Worm (Caenorhabditis elegans) whole organism, L1 larva: ENCODE results near the gene nep-12.

ENCODE experiments used
- C34B4.2 ChIP-seq: sonication (generic microtip); optimal IDR thresholded peaks from 2 replicates; lab custom pipeline; 2017; ENCODE audit warnings: mild to moderate bottlenecking, missing genetic modification characterization, missing compliant biosample characterization
- Y116A8C.19 ChIP-seq: sonication (generic microtip); optimal IDR thresholded peaks from 2 replicates; lab custom pipeline; 2016; ENCODE audit warnings: missing compliant biosample characterization, missing genetic modification characterization, borderline replicate concordance
- ama-1 ChIP-seq: fragments of 150-350 bp; optimal IDR thresholded peaks from 2 replicates; lab custom pipeline; 2014
- blmp-1 ChIP-seq: fragments of 150-350 bp; optimal IDR thresholded peaks from 2 replicates; lab custom pipeline; 2014; ENCODE audit warnings: missing biosample characterization, missing genetic modification characterization
- ceh-63 ChIP-seq: fragments of 200-800 bp; sonication (Bioruptor generic); optimal IDR thresholded peaks from 2 replicates; lab custom pipeline; 2018; ENCODE audit warnings: mild to moderate bottlenecking, missing genetic modification characterization, missing compliant biosample characterization
- ceh-82 ChIP-seq, 3 experiments: fragments of 150-350 bp in 1 of 3; sonication (generic microtip) in 2 of 3; optimal IDR thresholded peaks; 2 replicates each; lab custom pipeline; 2014 to 2017; ENCODE audit warnings: missing biosample characterization in 3 of 3, missing genetic modification characterization in 3 of 3
- ceh-88 ChIP-seq: fragments of 200-800 bp; sonication (Bioruptor generic); IDR thresholded peaks from 2 replicates; pipeline ENCODE4 v1.3.6; 2022; ENCODE audit warnings: missing genetic modification characterization, missing compliant biosample characterization
- ceh-90 ChIP-seq: sonication (generic microtip); optimal IDR thresholded peaks from 2 replicates; lab custom pipeline; 2016; ENCODE audit warnings: missing genetic modification characterization, missing compliant biosample characterization
- efl-1 ChIP-seq, 4 experiments: fragments of 150-350 bp; optimal IDR thresholded peaks in 3 of 4; peaks in 1 of 4; 1 replicate in 1 of 4; 2 replicates in 3 of 4; lab custom pipeline; 2014; ENCODE audit warnings: missing biosample characterization in 2 of 4, missing genetic modification characterization in 2 of 4, missing genetic modification reagents in 2 of 4
- egl-13 ChIP-seq: sonication (generic microtip); optimal IDR thresholded peaks from 2 replicates; lab custom pipeline; 2016; ENCODE audit warnings: missing genotype, missing genetic modification reagents, missing genetic modification characterization, missing compliant biosample characterization
- egl-27 ChIP-seq, 2 experiments: fragments of 150-350 bp in 1 of 2; sonication (generic microtip); optimal IDR thresholded peaks; 3 replicates each; lab custom pipeline; 2017 to 2018; ENCODE audit warnings: missing biosample characterization in 2 of 2, missing genetic modification characterization in 2 of 2, missing genetic modification reagents in 2 of 2
- elt-2 ChIP-seq: sonication (generic microtip); optimal IDR thresholded peaks from 2 replicates; lab custom pipeline; 2016; ENCODE audit warnings: missing genetic modification characterization, mild to moderate bottlenecking, inconsistent platforms, missing compliant biosample characterization, missing genetic modification reagents
- elt-3 ChIP-seq, 6 experiments: fragments of 150-350 bp in 1 of 6; sonication (generic microtip); optimal IDR thresholded peaks; 2 replicates each; lab custom pipeline; 2017 to 2018; ENCODE audit warnings: missing biosample characterization in 6 of 6, missing genetic modification characterization in 6 of 6, inconsistent platforms in 1 of 6
- ets-5 ChIP-seq: fragments of 200-800 bp; sonication (Bioruptor generic); IDR thresholded peaks from 2 replicates; pipeline ENCODE4 v1.3.6; 2022; ENCODE audit warnings: missing genetic modification characterization, missing compliant biosample characterization
- fkh-8 ChIP-seq: sonication (generic microtip); optimal IDR thresholded peaks from 2 replicates; lab custom pipeline; 2016; ENCODE audit warnings: mild to moderate bottlenecking, missing genetic modification characterization, missing compliant biosample characterization
- grh-1 ChIP-seq: fragments of 200-800 bp; sonication (Bioruptor generic); IDR thresholded peaks from 2 replicates; pipeline ENCODE4 v1.3.6; 2022; ENCODE audit warnings: missing genetic modification reagents, missing genetic modification characterization, missing compliant biosample characterization
- hlh-4 ChIP-seq: sonication (generic microtip); optimal IDR thresholded peaks from 2 replicates; lab custom pipeline; 2016; ENCODE audit warnings: mild to moderate bottlenecking, missing genetic modification characterization, missing compliant biosample characterization
- lin-13 ChIP-seq: fragments of 150-350 bp; optimal IDR thresholded peaks from 2 replicates; lab custom pipeline; 2014; ENCODE audit warnings: missing biosample characterization, missing genetic modification reagents, missing genetic modification characterization
- lin-14 ChIP-seq: fragments of 200-800 bp; sonication (Bioruptor generic); optimal IDR thresholded peaks from 2 replicates; lab custom pipeline; 2018; ENCODE audit warnings: mild to moderate bottlenecking, missing genetic modification characterization, moderate library complexity, missing compliant biosample characterization
- lin-35 ChIP-seq, 2 experiments: fragments of 150-350 bp; optimal IDR thresholded peaks; 2 replicates each; lab custom pipeline; 2014; ENCODE audit warnings: missing biosample characterization in 2 of 2, missing genetic modification characterization in 2 of 2, missing genetic modification reagents in 2 of 2
- lsy-2 ChIP-seq, 2 experiments: fragments of 150-350 bp; optimal IDR thresholded peaks; 2 replicates each; lab custom pipeline; 2014; ENCODE audit warnings: missing biosample characterization in 2 of 2, missing genetic modification characterization in 2 of 2
- mab-9 ChIP-seq: fragments of 200-800 bp; sonication (Bioruptor generic); IDR thresholded peaks from 2 replicates; pipeline ENCODE4 v1.3.6; 2022; ENCODE audit warnings: missing genetic modification reagents, missing genetic modification characterization, missing compliant biosample characterization
- mep-1 ChIP-seq: fragments of 150-350 bp; optimal IDR thresholded peaks from 2 replicates; lab custom pipeline; 2014; ENCODE audit warnings: missing biosample characterization, missing genetic modification characterization
- nhr-71 ChIP-seq: sonication (generic microtip); optimal IDR thresholded peaks from 2 replicates; lab custom pipeline; 2016; ENCODE audit warnings: mild to moderate bottlenecking, missing genetic modification characterization, moderate library complexity, missing compliant biosample characterization
- nhr-77 ChIP-seq: fragments of 150-350 bp; optimal IDR thresholded peaks from 2 replicates; lab custom pipeline; 2014; ENCODE audit warnings: missing biosample characterization, missing genetic modification characterization
- nhr-84 ChIP-seq: sonication (generic microtip); optimal IDR thresholded peaks from 2 replicates; lab custom pipeline; 2017; ENCODE audit warnings: missing biosample characterization, missing genetic modification characterization
- nhr-85 ChIP-seq: sonication (generic microtip); peaks from one replicate; lab custom pipeline; 2016; ENCODE audit warnings: missing genetic modification characterization, inconsistent platforms, missing compliant biosample characterization
- pag-3 ChIP-seq: sonication (generic microtip); optimal IDR thresholded peaks from 2 replicates; lab custom pipeline; 2017; ENCODE audit warnings: missing genetic modification characterization, mild to moderate bottlenecking, missing compliant biosample characterization, antibody characterized with exemption, borderline replicate concordance; ENCODE audit not compliant: insufficient read depth
- pqm-1 ChIP-seq: sonication (generic microtip); optimal IDR thresholded peaks from 3 replicates; lab custom pipeline; 2017; ENCODE audit warnings: missing biosample characterization, missing genetic modification characterization
- rnt-1 ChIP-seq: sonication (generic microtip); optimal IDR thresholded peaks from 2 replicates; lab custom pipeline; 2016; ENCODE audit warnings: mild to moderate bottlenecking, missing genetic modification characterization, moderate library complexity, missing compliant biosample characterization
- snu-23 ChIP-seq: sonication (generic microtip); optimal IDR thresholded peaks from 2 replicates; lab custom pipeline; 2016; ENCODE audit warnings: missing genetic modification characterization, missing compliant biosample characterization
- sox-4 ChIP-seq: sonication (generic microtip); optimal IDR thresholded peaks from 2 replicates; lab custom pipeline; 2016; ENCODE audit warnings: missing genetic modification characterization, missing compliant biosample characterization
- swsn-7 ChIP-seq: sonication (generic microtip); optimal IDR thresholded peaks from 2 replicates; lab custom pipeline; 2016; ENCODE audit warnings: missing genetic modification characterization, missing compliant biosample characterization
- tlp-1 ChIP-seq: fragments of 150-350 bp; optimal IDR thresholded peaks from 2 replicates; lab custom pipeline; 2014; ENCODE audit warnings: missing biosample characterization, missing genetic modification characterization
- unc-30 ChIP-seq: sonication (generic microtip); optimal IDR thresholded peaks from 2 replicates; lab custom pipeline; 2017; ENCODE audit warnings: missing biosample characterization, missing genetic modification characterization
- unc-62 ChIP-seq: fragments of 150-350 bp; optimal IDR thresholded peaks from 2 replicates; lab custom pipeline; 2014; ENCODE audit warnings: missing biosample characterization, missing genetic modification reagents, missing genetic modification characterization
- unc-98 ChIP-seq: fragments of 200-800 bp; sonication (Bioruptor generic); IDR thresholded peaks from 2 replicates; pipeline ENCODE4 v1.3.6; 2022; ENCODE audit warnings: missing genetic modification characterization, missing compliant biosample characterization
- ztf-11 ChIP-seq, 2 experiments: sonication (generic microtip); optimal IDR thresholded peaks; 2 replicates each; lab custom pipeline; 2016 to 2017; ENCODE audit warnings: missing genetic modification characterization in 2 of 2, missing biosample characterization in 1 of 2, missing compliant biosample characterization in 1 of 2

The nep-12 gene

DNA sequence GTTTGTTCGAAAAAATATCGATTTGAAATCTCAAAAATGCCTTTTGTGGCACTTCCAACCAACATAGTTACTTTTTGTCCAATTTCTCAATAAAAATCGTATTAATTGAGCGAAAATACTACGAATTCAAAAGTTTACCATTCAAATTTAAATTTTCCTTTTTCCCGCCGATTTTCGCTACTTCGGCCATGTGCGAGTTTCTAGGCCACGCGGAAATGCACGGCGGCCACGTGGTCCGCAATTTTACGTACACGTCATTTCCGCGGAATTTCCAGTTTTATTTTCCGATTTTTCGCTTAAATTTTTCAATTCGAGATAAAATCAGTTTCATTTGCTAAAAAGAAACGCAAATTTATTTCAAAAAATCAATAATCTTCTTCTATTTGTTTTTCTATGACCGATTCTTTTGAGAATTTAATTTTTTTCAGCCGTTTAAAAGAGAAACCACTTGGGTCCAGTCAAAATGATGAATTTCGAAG, 44.3 kb downstream of the nep-12 start, which contains the start of gene eas-1 (continued):
- TF ChIP-seq ceh-82 (tag; optimal IDR thresholded peaks at IDR 0.05; lab: Kevin White, UChicago) (peak; percentile 62 to 79 (median 78)), nhr-71 (tag; lab: Kevin White, UChicago) (peak; percentile 91), elt-2 (tag; lab: Kevin White, UChicago) (peak; percentile 91), unc-30 (tag; lab: Kevin White, UChicago) (no peak), swsn-7 (tag; lab: Kevin White, UChicago) (peak; percentile 79)

DNA sequence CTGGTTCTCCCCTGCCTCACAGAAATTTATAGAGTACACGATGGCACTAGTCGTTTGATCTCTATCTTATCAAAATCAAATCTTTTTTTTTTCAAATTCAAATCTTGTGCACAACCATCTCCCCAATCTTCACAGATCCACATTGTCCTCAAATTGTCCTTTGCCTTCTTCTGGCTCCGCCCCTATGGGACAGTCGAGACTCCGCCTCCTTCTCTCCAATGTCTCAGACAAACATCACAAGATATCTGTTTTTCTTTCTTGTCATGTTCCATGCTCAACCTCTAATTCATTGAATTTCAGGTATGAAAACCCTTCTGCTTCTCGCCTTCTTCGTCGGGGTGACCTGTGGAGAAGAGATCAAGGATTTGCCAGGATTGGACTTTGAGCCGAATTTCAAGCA, 47.0 kb downstream of the nep-12 start, which contains the start of gene ctsa-1.1:
Gene ctsa-1.1, plus strand, starts transcription at position 301 of the 400 bp plus-strand sequence.
- peak; percentile 8 for TF ChIP-seq rnt-1
- no peak for TF ChIP-seq mep-1 (tag; lab: Kevin White, UChicago)
- no peak for TF ChIP-seq lin-35 (GFP tag; optimal IDR thresholded peaks at IDR 0.05; lab: Kevin White, UChicago)

DNA sequence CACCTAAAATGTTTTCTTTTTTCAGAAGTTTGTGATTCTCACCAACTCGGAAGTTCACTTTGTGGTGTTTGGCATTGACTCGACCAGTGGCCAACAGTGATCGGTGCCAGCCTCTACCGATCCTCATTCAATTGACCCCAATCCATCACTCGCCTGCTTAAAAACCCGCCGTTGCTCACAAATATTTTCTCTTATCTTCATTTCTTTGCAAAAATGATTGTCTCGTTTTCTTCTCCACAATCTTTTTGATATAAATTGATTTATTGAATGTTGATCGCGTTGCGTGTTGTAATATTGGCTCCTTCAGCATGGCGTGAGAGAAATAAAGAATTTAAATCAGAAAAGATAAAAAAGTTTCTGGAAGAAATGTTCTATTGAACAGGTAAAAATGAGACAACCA, 47.8 kb downstream of the nep-12 start:
- TF ChIP-seq Y116A8C.19 = no peak
- no peak for TF ChIP-seq ets-5 (GFP tag; lab: Robert Waterston, UW)
- no peak for TF ChIP-seq sox-4 (tag; lab: Kevin White, UChicago)
- peak; percentile 19 to 20 for TF ChIP-seq lsy-2 (tag; optimal IDR thresholded peaks at IDR 0.05; lab: Kevin White, UChicago)
- TF ChIP-seq unc-98 (GFP tag; lab: Robert Waterston, UW) = no peak
- TF ChIP-seq ama-1 (lab: Kevin White, UChicago) = no peak
- TF ChIP-seq pag-3 (tag; lab: Kevin White, UChicago) = peak; percentile 58
- TF ChIP-seq pqm-1 (tag; lab: Kevin White, UChicago) = no peak
- TF ChIP-seq lin-14 (GFP tag; lab: Kevin White, UChicago) = peak; percentile 60
- TF ChIP-seq hlh-4 = no peak
- TF ChIP-seq mab-9 (GFP tag; lab: Robert Waterston, UW) = no peak
- TF ChIP-seq rnt-1 = peak; percentile 38
- TF ChIP-seq nhr-84 = no peak
- peak; percentile 65 for TF ChIP-seq nhr-71 (tag; lab: Kevin White, UChicago)
- TF ChIP-seq ztf-11 (tag; optimal IDR thresholded peaks at IDR 0.05; lab: Kevin White, UChicago) = no peak
- TF ChIP-seq mep-1 (tag; lab: Kevin White, UChicago) = no peak
- peak in 1 of 2 experiments; percentile 12 for TF ChIP-seq efl-1 (optimal IDR thresholded peaks at IDR 0.05; lab: Kevin White, UChicago)
- TF ChIP-seq efl-1 (GFP tag; optimal IDR thresholded peaks at IDR 0.05 in 1 of 2; lab: Kevin White, UChicago) = peak in 1 of 2 experiments; percentile 82
- TF ChIP-seq snu-23 (GFP tag; lab: Kevin White, UChicago) = peak; percentile 19

DNA sequence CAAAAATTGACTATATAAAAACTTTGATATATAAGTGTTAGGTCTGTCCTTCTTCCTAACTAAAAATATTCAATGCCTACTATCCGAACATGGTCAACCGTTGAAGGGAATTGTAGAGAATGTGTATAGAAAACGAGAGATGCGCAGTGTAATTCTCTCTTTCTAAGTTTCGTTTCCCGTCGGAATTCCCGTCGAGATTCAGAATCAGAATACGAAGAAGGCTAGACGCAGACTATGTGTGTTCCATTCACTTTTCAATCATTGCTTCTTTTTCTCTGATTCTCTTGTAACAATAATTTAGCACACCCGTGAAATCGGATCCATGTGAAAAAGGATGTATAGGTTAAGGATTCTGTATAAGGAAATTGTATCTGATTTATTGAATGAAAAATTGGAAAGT, 49.9 kb downstream of the nep-12 start:
- TF ChIP-seq fkh-8 (tag; lab: Kevin White, UChicago) (no peak), C34B4.2 (tag; lab: Kevin White, UChicago) (no peak), lin-35 (GFP tag; optimal IDR thresholded peaks at IDR 0.05; lab: Kevin White, UChicago) (no peak), ztf-11 (tag; optimal IDR thresholded peaks at IDR 0.05; lab: Kevin White, UChicago) (no peak), tlp-1 (tag; lab: Kevin White, UChicago) (no peak), ceh-90 (no peak), egl-13 (tag; lab: Kevin White, UChicago) (no peak), lin-13 (GFP tag; lab: Kevin White, UChicago) (no peak), ceh-63 (GFP tag; lab: Kevin White, UChicago) (no peak), egl-27 (tag; optimal IDR thresholded peaks at IDR 0.05; lab: Kevin White, UChicago) (no peak), ceh-88 (GFP tag; lab: Robert Waterston, UW) (no peak), lin-14 (GFP tag; lab: Kevin White, UChicago) (peak; percentile 65), mab-9 (GFP tag; lab: Robert Waterston, UW) (no peak), grh-1 (GFP tag; lab: Robert Waterston, UW) (no peak), nhr-77 (tag; lab: Kevin White, UChicago) (no peak), elt-3 (tag; optimal IDR thresholded peaks at IDR 0.05; lab: Kevin White, UChicago) (no peak), blmp-1 (peak; percentile 100), nhr-85 (tag; lab: Kevin White, UChicago) (peak; percentile 54), unc-62 (GFP tag; lab: Kevin White, UChicago) (no peak), lsy-2 (tag; optimal IDR thresholded peaks at IDR 0.05; lab: Kevin White, UChicago) (peak in 1 of 2 experiments; percentile 11)
